Fruit fly (Drosophila melanogaster): ENCODE data around the gene Myo61F.
A peak's percentile ranks its signal among the peaks of the same experiment; 100 is the strongest.

Gene Myo61F

DNA sequence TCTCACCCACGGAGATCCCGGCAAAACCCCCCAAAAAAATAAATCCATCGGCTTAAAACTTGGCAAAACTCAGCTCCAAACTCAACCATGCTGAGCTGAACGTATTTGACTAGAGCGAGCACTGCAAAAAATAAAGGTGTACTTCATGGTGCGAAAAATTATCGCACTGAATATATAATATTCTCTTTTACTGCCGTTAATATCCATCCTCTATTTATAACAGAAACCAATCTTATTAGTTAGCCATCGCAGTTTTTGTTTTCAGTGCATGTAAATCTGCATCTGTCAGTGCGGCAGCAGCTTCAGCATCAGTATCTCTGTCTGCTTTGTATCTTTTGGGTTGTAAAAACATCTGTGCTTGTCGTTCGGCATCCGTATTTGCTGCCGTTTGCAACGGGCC is 52.7 kb downstream of the Myo61F start (continued):
- TF ChIP-seq dm (GFP tag; optimal IDR thresholded peaks at IDR 0.05) (no peak), CG17385 (GFP tag; optimal IDR thresholded peaks at IDR 0.05) (peak; percentile 18), CG14860 (GFP tag; IDR thresholded peaks at IDR 0.05; ENCODE audit: partially characterized antibody) (no peak), CG9932 (GFP tag; IDR thresholded peaks at IDR 0.05) (no peak), CG13894 (tag; optimal IDR thresholded peaks at IDR 0.05) (no peak), CG1602 (GFP tag; optimal IDR thresholded peaks at IDR 0.05) (no peak), CG3065 (GFP tag; optimal IDR thresholded peaks at IDR 0.05) (no peak), h (optimal IDR thresholded peaks at IDR 0.05) (no peak), lilli (GFP tag; optimal IDR thresholded peaks at IDR 0.05) (peak; percentile 12), nau (GFP tag; optimal IDR thresholded peaks at IDR 0.05) (no peak), peb (GFP tag; IDR thresholded peaks at IDR 0.05) (no peak), gcm (GFP tag; optimal IDR thresholded peaks at IDR 0.05) (no peak), CG6689 (GFP tag; IDR thresholded peaks at IDR 0.05) (no peak), Hmx (GFP tag; optimal IDR thresholded peaks at IDR 0.05) (no peak), CG9727 (GFP tag; optimal IDR thresholded peaks at IDR 0.05) (no peak), CG16813 (GFP tag; IDR thresholded peaks at IDR 0.05; ENCODE audit: partially characterized antibody) (no peak), CG12391 (tag; optimal IDR thresholded peaks at IDR 0.05) (peak; percentile 17), Ada2b (GFP tag; IDR thresholded peaks at IDR 0.05) (peak; percentile 42), Xbp1 (GFP tag; optimal IDR thresholded peaks at IDR 0.05) (peak; percentile 42), amos (GFP tag; IDR thresholded peaks at IDR 0.05; ENCODE audit: partially characterized antibody) (no peak), nom (GFP tag; optimal IDR thresholded peaks at IDR 0.05) (no peak), Aef1 (GFP tag; IDR thresholded peaks at IDR 0.05) (no peak), phol (tag; optimal IDR thresholded peaks at IDR 0.05) (peak; percentile 40), Rx (GFP tag; IDR thresholded peaks at IDR 0.05) (no peak), CG43689 (GFP tag; IDR thresholded peaks at IDR 0.05) (no peak), CG9609 (GFP tag; optimal IDR thresholded peaks at IDR 0.05) (peak; percentile 18), CG1792 (GFP tag; optimal IDR thresholded peaks at IDR 0.05) (no peak), disco-r (GFP tag; optimal IDR thresholded peaks at IDR 0.05) (no peak), ac (GFP tag; optimal IDR thresholded peaks at IDR 0.05) (no peak), Mrtf (GFP tag; IDR thresholded peaks at IDR 0.05) (no peak), ara (GFP tag; IDR thresholded peaks at IDR 0.05) (no peak), zf30C (GFP tag; optimal IDR thresholded peaks at IDR 0.05) (no peak), knrl (GFP tag; IDR thresholded peaks at IDR 0.05; ENCODE audit: partially characterized antibody) (no peak), CG3995 (GFP tag; optimal IDR thresholded peaks at IDR 0.05) (no peak), gem (tag; optimal IDR thresholded peaks at IDR 0.05) (peak; percentile 61), CG32767 (GFP tag; IDR thresholded peaks at IDR 0.05) (no peak), Atf6 (GFP tag; IDR thresholded peaks at IDR 0.05) (no peak), da (GFP tag; optimal IDR thresholded peaks at IDR 0.05) (no peak), HLH3B (GFP tag; IDR thresholded peaks at IDR 0.05) (peak; percentile 54), CG30403 (GFP tag; optimal IDR thresholded peaks at IDR 0.05) (peak; percentile 40), pzg (GFP tag; optimal IDR thresholded peaks at IDR 0.05) (no peak), CG18599 (GFP tag; optimal IDR thresholded peaks at IDR 0.05) (peak; percentile 16), CG16815 (GFP tag; optimal IDR thresholded peaks at IDR 0.05) (peak; percentile 2), NC2α (GFP tag; optimal IDR thresholded peaks at IDR 0.05) (no peak), CG10209 (GFP tag; optimal IDR thresholded peaks at IDR 0.05) (no peak), CG10147 (GFP tag; optimal IDR thresholded peaks at IDR 0.05) (no peak), CG18619 (GFP tag; optimal IDR thresholded peaks at IDR 0.05) (no peak), Antp (GFP tag; optimal IDR thresholded peaks at IDR 0.05) (peak; percentile 14), Hr3 (GFP tag; optimal IDR thresholded peaks at IDR 0.05) (peak; percentile 10), pb (GFP tag; optimal IDR thresholded peaks at IDR 0.05) (no peak), CG15269 (tag; optimal IDR thresholded peaks at IDR 0.05) (peak; percentile 8), gsb-n (tag; optimal IDR thresholded peaks at IDR 0.05) (no peak)

Measured in whole organism, embryonic.